Worm (Caenorhabditis elegans) whole organism, midembryonic: Measurements from ENCODE around the gene C05B5.8.

Source experiments
- T22C8.4 ChIP-seq: fragments of 200-800 bp; sonication (Bioruptor generic); IDR thresholded peaks from 2 replicates; pipeline ENCODE4 v1.3.6; 2022; ENCODE audit warnings: missing genetic modification characterization, missing compliant biosample characterization
- cog-1 ChIP-seq: sonication (generic microtip); optimal IDR thresholded peaks from 2 replicates; lab custom pipeline; 2016; ENCODE audit warnings: missing genetic modification characterization, missing compliant biosample characterization
- flt-1 ChIP-seq: fragments of 200-800 bp; sonication (Bioruptor generic); IDR thresholded peaks from 2 replicates; pipeline ENCODE4 v1.3.6; 2022; ENCODE audit warnings: missing genetic modification characterization, missing compliant biosample characterization
- klf-2 ChIP-seq: fragments of 200-800 bp; sonication (Bioruptor generic); conservative IDR thresholded peaks from 2 replicates; pipeline ENCODE4 v1.3.6; 2022; ENCODE audit warnings: missing genetic modification reagents, missing genetic modification characterization, missing compliant biosample characterization
- med-1 ChIP-seq: sonication (generic microtip); optimal IDR thresholded peaks from 2 replicates; lab custom pipeline; 2017; ENCODE audit warnings: missing genetic modification characterization, mild to moderate bottlenecking, missing compliant biosample characterization, antibody characterized with exemption, missing genetic modification reagents; ENCODE audit not compliant: insufficient read depth
- ref-1 ChIP-seq: fragments of 200-800 bp; sonication (Bioruptor generic); conservative IDR thresholded peaks from 2 replicates; pipeline ENCODE4 v1.3.6; 2022; ENCODE audit warnings: missing genetic modification reagents, missing genetic modification characterization, missing compliant biosample characterization
- tab-1 ChIP-seq: fragments of 200-800 bp; sonication (Bioruptor generic); IDR thresholded peaks from 2 replicates; pipeline ENCODE4 v1.3.6; 2022; ENCODE audit warnings: missing genetic modification characterization, missing compliant biosample characterization
- ztf-23 ChIP-seq: fragments of 200-800 bp; sonication (Bioruptor generic); IDR thresholded peaks from 2 replicates; pipeline ENCODE4 v1.3.6; 2022; ENCODE audit warnings: missing genetic modification reagents, missing genetic modification characterization, missing compliant biosample characterization
- ztf-29 ChIP-seq: fragments of 200-800 bp; sonication (Bioruptor generic); IDR thresholded peaks from 2 replicates; pipeline ENCODE4 v1.3.6; 2022; ENCODE audit warnings: missing genetic modification reagents, missing genetic modification characterization, missing compliant biosample characterization

The C05B5.8 gene

ce11 chrIII:9982119-9982642 lies 24.4 kb downstream of the C05B5.8 start:
- TF ChIP-seq ztf-23 (GFP tag; lab: Robert Waterston, UW), result no peak
- TF ChIP-seq flt-1 (GFP tag; lab: Robert Waterston, UW), result no peak

DNA sequence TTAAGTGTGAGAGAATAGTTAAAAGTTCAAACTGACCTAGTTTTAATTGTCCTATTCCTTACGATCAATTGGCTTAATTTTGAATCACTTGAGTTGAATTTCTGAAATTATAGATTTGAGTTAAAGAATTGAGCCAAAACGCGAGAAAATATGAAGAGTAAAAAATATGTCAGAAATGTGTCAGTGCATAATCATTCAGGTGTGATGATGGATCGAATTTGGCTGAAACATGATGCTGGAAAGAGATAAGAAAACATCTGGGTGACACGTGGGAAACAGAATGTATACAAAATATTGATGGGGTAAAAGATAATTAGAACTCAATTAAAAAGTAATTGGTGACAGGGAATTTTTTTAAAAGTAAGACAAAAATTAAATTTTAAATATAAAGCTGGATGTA lies 32.8 kb downstream of the C05B5.8 start, which contains the start of gene R10E12.2:
Gene R10E12.2 (minus strand): TSS at position 101 of the 400 bp plus-strand sequence.
- no peak for TF ChIP-seq cog-1 (tag; lab: Kevin White, UChicago)
- no peak for TF ChIP-seq med-1 (GFP tag; lab: Kevin White, UChicago)
- no peak for TF ChIP-seq tab-1
- TF ChIP-seq T22C8.4 (GFP tag; lab: Robert Waterston, UW), result no peak
- TF ChIP-seq ztf-23 (GFP tag; lab: Robert Waterston, UW), result no peak
- no peak for TF ChIP-seq klf-2 (GFP tag; lab: Robert Waterston, UW)
- TF ChIP-seq flt-1 (GFP tag; lab: Robert Waterston, UW), result no peak

DNA sequence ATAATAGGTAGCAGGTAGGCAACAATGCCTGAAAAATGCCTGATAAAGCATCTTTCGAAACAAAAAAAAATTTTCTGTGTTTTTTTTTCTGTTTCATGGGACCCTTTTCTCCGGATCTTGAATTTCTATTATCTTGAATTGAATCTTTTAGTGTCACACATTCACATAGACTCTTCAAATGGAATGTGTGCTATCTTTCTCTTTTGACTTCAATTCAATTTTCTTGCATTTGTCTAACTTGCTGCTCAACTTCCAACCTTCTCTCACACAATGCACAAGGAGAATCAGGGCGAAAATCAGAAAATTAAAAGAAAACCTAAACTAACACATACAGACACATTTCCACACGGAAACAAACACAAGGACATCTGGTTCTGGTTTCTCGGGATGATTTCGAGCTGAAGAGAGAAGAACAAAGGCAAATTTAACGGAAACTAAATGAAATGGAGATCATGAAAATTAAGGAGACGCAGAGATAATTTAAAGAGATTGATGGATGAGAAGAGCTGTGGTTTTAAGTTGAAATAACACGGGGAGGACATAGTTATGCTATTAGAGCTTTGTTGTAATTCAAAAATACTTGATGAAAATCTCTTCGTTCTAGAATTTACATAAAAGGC lies 34.3 kb downstream of the C05B5.8 start:
- no peak for TF ChIP-seq med-1 (GFP tag; lab: Kevin White, UChicago)
- TF ChIP-seq T22C8.4 (GFP tag; lab: Robert Waterston, UW), result no peak
- TF ChIP-seq tab-1, result no peak
- TF ChIP-seq klf-2 (GFP tag; lab: Robert Waterston, UW), result no peak
- TF ChIP-seq flt-1 (GFP tag; lab: Robert Waterston, UW), result no peak
- TF ChIP-seq ref-1 (GFP tag; lab: Robert Waterston, UW), result no peak
- TF ChIP-seq ztf-29, result no peak
- no peak for TF ChIP-seq ztf-23 (GFP tag; lab: Robert Waterston, UW)
- no peak for TF ChIP-seq cog-1 (tag; lab: Kevin White, UChicago)

- no peak for TF ChIP-seq flt-1 (GFP tag; lab: Robert Waterston, UW)
- TF ChIP-seq med-1 (GFP tag; lab: Kevin White, UChicago), result no peak
- no peak for TF ChIP-seq ztf-23 (GFP tag; lab: Robert Waterston, UW)
- no peak for TF ChIP-seq T22C8.4 (GFP tag; lab: Robert Waterston, UW)
- no peak for TF ChIP-seq tab-1
- TF ChIP-seq ref-1 (GFP tag; lab: Robert Waterston, UW), result no peak
- TF ChIP-seq ztf-29, result no peak
- TF ChIP-seq klf-2 (GFP tag; lab: Robert Waterston, UW), result no peak
- no peak for TF ChIP-seq cog-1 (tag; lab: Kevin White, UChicago)
Measured at ce11 chrIII:9969371-9969770, 37.2 kb downstream of the C05B5.8 start.

DNA sequence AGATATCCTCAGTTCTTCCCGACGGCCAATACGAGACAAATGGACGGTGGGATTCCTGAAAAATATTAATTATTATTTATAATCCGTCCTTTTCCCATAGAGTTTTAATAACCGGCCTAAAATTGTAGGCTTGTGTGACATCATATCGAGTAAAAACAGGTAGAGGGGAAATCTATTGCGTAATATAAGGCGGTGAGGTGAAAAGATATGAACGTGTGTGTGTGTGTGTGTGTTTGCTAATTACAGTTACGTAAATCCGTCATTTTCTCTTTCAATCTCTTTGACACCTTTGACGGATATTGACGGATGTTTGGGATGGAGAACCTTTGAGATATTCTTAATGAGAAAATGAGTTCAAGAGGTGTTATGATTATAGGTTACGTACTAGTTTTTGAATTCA lies 41.1 kb downstream of the C05B5.8 start:
- TF ChIP-seq ref-1 (GFP tag; lab: Robert Waterston, UW) (0 out of 2 replicates have a peak, but pooled peaks have one; percentile 36), tab-1 (no peak)

DNA sequence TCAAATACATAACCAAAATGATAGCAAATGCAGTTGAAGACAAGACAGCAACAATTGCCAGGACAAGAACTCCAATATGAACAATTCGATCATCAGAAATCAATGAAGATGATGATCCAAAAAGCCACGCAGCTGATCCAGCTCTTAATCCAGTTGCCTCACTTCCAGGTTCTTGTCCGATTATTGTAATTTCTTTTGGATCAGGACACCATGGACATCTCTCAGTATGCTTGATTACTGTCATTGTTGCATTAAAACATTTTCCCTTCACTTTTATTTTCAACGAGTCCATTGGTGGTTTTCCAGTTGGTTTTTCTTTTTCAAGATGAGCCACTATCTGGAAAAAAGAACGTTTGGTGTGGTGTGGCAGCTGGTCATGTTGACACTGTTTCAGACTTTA lies 42.2 kb downstream of the C05B5.8 start:
- TF ChIP-seq T22C8.4 (GFP tag; lab: Robert Waterston, UW), result no peak
- no peak for TF ChIP-seq med-1 (GFP tag; lab: Kevin White, UChicago)
- no peak for TF ChIP-seq ztf-29
- no peak for TF ChIP-seq tab-1
- no peak for TF ChIP-seq ztf-23 (GFP tag; lab: Robert Waterston, UW)
- TF ChIP-seq ref-1 (GFP tag; lab: Robert Waterston, UW), result no peak
- no peak for TF ChIP-seq klf-2 (GFP tag; lab: Robert Waterston, UW)
- TF ChIP-seq flt-1 (GFP tag; lab: Robert Waterston, UW), result no peak
- TF ChIP-seq cog-1 (tag; lab: Kevin White, UChicago), result no peak

ce11 chrIII:9963447-9963846 lies 43.1 kb downstream of the C05B5.8 start:
- TF ChIP-seq med-1 (GFP tag; lab: Kevin White, UChicago) (no peak), tab-1 (no peak), ztf-29 (no peak), flt-1 (GFP tag; lab: Robert Waterston, UW) (no peak), cog-1 (tag; lab: Kevin White, UChicago) (no peak), ztf-23 (GFP tag; lab: Robert Waterston, UW) (no peak), ref-1 (GFP tag; lab: Robert Waterston, UW) (no peak), T22C8.4 (GFP tag; lab: Robert Waterston, UW) (no peak), klf-2 (GFP tag; lab: Robert Waterston, UW) (no peak)

DNA sequence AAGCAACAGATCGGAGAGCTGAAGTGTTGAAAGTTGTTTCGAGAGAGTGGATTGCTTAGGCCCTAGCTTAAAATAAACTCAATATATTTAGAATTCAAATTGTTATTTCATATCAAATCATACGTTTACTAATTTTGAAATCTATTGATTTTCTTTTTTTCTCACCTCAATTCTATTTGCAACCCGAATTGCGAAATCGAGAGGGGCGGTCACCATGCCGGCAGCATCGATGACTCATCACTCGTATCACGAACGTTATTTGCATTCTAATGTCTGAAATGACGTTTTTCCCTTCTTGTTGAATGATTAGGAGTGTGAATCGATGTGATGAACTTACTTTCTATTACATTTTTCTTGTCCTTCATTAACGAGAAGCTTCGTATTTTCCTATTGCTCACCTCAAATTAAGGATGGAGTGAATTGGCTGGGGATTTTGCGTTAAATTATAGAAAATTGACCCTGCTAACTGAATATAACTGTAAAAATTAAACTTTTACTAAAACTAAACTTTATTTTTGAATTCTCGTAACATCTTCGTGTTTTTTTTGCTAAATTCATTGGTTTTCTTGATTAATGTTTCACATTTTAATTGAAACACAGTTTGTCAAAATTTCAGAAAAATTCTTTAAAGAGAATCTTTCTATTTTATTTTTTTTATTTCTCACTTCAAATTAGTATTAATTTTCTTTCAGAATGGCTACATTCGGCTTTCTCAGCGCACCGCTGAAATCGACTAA lies 49.8 kb downstream of the C05B5.8 start, which contains the start of gene alx-1:
Gene alx-1 (plus strand): TSS at position 687 of the 737 bp plus-strand sequence.
- no peak for TF ChIP-seq flt-1 (GFP tag; lab: Robert Waterston, UW)
- TF ChIP-seq cog-1 (tag; lab: Kevin White, UChicago), result no peak
- no peak for TF ChIP-seq T22C8.4 (GFP tag; lab: Robert Waterston, UW)
- no peak for TF ChIP-seq ztf-23 (GFP tag; lab: Robert Waterston, UW)
- no peak for TF ChIP-seq ztf-29
- TF ChIP-seq med-1 (GFP tag; lab: Kevin White, UChicago), result no peak
- no peak for TF ChIP-seq klf-2 (GFP tag; lab: Robert Waterston, UW)
- no peak for TF ChIP-seq ref-1 (GFP tag; lab: Robert Waterston, UW)

ce11 chrIII:9956123-9956522 lies 50.5 kb downstream of the C05B5.8 start, which contains the start of gene mog-1:
Gene mog-1, minus strand, starts transcription at chrIII:9956215.
- no peak for TF ChIP-seq med-1 (GFP tag; lab: Kevin White, UChicago)
- TF ChIP-seq klf-2 (GFP tag; lab: Robert Waterston, UW), result no peak
- no peak for TF ChIP-seq tab-1
- TF ChIP-seq flt-1 (GFP tag; lab: Robert Waterston, UW), result no peak
- TF ChIP-seq ref-1 (GFP tag; lab: Robert Waterston, UW), result no peak
- TF ChIP-seq ztf-29, result no peak
- TF ChIP-seq ztf-23 (GFP tag; lab: Robert Waterston, UW), result no peak
- TF ChIP-seq cog-1 (tag; lab: Kevin White, UChicago), result no peak
- no peak for TF ChIP-seq T22C8.4 (GFP tag; lab: Robert Waterston, UW)
